Worm (Caenorhabditis elegans): ENCODE data around the gene C04E6.12.
A peak's percentile ranks its signal among the peaks of the same experiment; 100 is the strongest.

The C04E6.12 gene

DNA sequence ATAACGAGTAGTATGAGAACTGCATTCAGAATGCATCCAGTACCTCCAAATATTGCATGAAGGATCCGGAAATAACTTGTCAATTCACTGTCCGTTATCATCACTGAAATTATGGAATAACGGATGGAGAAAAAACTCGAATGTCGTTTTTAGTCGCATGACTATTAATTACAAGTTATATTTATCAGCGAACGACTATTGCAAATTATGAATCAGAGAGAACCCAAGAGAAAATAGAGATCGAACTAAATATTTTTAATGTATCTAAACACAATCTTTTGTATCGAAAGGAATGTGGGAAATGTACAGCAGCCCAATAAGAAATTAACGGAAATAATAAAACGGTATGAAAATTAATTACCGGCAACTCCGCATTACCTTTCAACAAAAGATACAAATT, 19.8 kb downstream of the C04E6.12 start, which contains the start of gene srd-16:
Gene srd-16 (minus strand): TSS at position 101 of the 400 bp plus-strand sequence.
- TF ChIP-seq M03D4.4 (tag; optimal IDR thresholded peaks at IDR 0.05) (no peak), drap-1 (GFP tag; optimal IDR thresholded peaks at IDR 0.05) (no peak), bed-3 (GFP tag; optimal IDR thresholded peaks at IDR 0.05) (no peak), sptf-1 (tag; optimal IDR thresholded peaks at IDR 0.05) (no peak)

DNA sequence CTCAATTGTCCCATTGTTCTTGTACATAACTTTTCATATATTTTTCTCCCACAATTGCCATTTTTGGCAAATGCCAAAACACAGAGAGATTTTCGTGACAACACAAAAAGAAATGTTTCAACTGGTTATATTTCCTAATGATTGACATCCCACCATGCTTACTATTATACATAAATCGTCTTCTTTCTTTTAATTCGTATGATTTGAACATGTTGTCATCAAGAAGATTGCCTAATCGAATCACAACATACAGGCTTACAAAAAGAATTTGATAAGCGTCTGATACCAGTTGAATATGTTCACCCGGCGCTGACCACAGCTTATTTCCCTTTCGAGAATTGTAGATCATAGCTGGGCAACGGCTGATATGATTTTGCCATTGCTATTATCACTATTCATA, 24.8 kb downstream of the C04E6.12 start, which contains the start of gene grd-9:
Gene grd-9 (plus strand): TSS at position 301 of the 400 bp plus-strand sequence.
- TF ChIP-seq sem-2 (GFP tag; optimal IDR thresholded peaks at IDR 0.05) = no peak
- TF ChIP-seq unc-120 (tag; optimal IDR thresholded peaks at IDR 0.05; ENCODE audit: poor library complexity, severe bottlenecking) = no peak
- no peak for TF ChIP-seq ceh-39 (tag; optimal IDR thresholded peaks at IDR 0.05)
- TF ChIP-seq blmp-1 (tag; optimal IDR thresholded peaks at IDR 0.05) = no peak
- no peak for TF ChIP-seq nhr-28 (tag; optimal IDR thresholded peaks at IDR 0.05)
- no peak for TF ChIP-seq zip-8 (tag; optimal IDR thresholded peaks at IDR 0.05)
- no peak for TF ChIP-seq pha-4 (tag; optimal IDR thresholded peaks at IDR 0.05)

DNA sequence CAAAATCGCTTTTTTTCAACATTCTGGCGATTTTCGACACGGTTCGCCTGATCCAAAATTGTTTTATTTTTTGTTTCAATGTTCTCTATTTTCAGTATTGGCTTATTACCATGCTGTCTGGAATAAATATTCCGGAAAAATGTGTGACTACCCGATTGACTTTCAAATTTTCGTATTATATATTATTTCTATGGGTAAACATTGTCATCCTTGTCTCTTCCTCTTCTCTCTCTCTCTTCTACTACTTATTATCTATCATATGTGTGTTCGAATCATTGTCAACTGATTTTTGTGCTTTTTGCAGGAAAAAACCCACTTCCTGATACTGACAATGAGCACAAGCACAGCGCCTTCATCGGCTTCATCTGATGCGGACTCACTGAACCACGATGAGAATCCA, 26.8 kb downstream of the C04E6.12 start, which contains the start of gene C04E6.7:
Gene C04E6.7 (plus strand): TSS at position 301 of the 400 bp plus-strand sequence.
- TF ChIP-seq drap-1 (GFP tag; optimal IDR thresholded peaks at IDR 0.05) (no peak), ceh-43 (GFP tag; optimal IDR thresholded peaks at IDR 0.05) (no peak), tbx-8 (GFP tag; optimal IDR thresholded peaks at IDR 0.05) (no peak), nhr-12 (tag; optimal IDR thresholded peaks at IDR 0.05) (no peak), cnd-1 (tag; optimal IDR thresholded peaks at IDR 0.05) (no peak), nhr-28 (tag; optimal IDR thresholded peaks at IDR 0.05) (no peak), sptf-1 (tag; optimal IDR thresholded peaks at IDR 0.05) (no peak), ham-2 (GFP tag; optimal IDR thresholded peaks at IDR 0.05) (no peak), hlh-1 (tag; optimal IDR thresholded peaks at IDR 0.05) (no peak), mls-2 (tag; optimal IDR thresholded peaks at IDR 0.05) (no peak), snpc-4 (tag; optimal IDR thresholded peaks at IDR 0.05) (no peak), bed-3 (GFP tag; optimal IDR thresholded peaks at IDR 0.05) (no peak), blmp-1 (tag; optimal IDR thresholded peaks at IDR 0.05) (no peak), zip-8 (tag; optimal IDR thresholded peaks at IDR 0.05) (no peak), lin-32 (GFP tag; optimal IDR thresholded peaks at IDR 0.05) (no peak), unc-39 (tag; optimal IDR thresholded peaks at IDR 0.05) (no peak)

DNA sequence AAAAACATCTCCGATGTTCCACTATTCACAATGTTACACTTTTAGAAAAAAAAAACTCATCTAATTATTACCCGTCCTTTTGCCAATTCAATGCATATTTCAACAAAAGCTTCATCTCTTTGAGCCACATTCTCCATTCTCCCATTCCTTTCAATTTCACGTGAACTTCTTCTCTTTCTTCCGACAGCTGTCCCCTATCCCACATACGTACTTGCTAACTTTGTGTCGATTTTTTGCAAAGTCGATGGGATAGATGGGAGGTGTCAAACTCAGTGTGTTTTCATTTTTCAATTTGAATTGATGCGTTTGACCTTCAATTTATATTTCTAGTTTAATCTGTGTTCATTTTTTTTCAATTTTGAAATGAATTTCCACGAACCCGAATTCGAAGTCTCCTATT, 28.6 kb downstream of the C04E6.12 start:
- TF ChIP-seq mab-5 (tag; optimal IDR thresholded peaks at IDR 0.05) (no peak), hlh-1 (tag; optimal IDR thresholded peaks at IDR 0.05) (peak; percentile 32)

DNA sequence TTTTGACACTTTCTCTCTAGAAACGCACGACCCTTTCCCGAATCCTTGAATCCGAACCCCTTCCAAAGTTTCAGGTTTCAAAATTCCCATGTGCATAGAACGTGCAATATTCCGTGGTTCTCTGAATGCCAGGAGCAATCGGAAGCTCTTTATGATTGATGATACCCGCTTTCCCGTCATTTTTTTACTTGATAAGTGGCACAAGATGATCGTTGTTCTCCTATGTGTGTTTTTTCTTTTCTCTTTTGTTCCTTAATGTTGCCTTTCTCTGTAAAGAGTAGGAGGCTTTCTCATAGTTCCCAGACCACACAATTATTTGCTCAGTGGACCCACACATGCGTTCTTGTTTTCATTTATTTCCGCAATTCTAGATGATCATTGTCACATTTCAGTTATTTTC, 31.0 kb downstream of the C04E6.12 start:
- no peak for TF ChIP-seq zip-8 (tag; optimal IDR thresholded peaks at IDR 0.05)
- no peak for TF ChIP-seq nhr-76 (tag; optimal IDR thresholded peaks at IDR 0.05)
- no peak for TF ChIP-seq tbx-8 (GFP tag; optimal IDR thresholded peaks at IDR 0.05)
- TF ChIP-seq ceh-83 (GFP tag; optimal IDR thresholded peaks at IDR 0.05) = no peak
- TF ChIP-seq mab-5 (tag; optimal IDR thresholded peaks at IDR 0.05) = no peak
- no peak for TF ChIP-seq cnd-1 (tag; optimal IDR thresholded peaks at IDR 0.05)
- TF ChIP-seq ceh-43 (GFP tag; optimal IDR thresholded peaks at IDR 0.05) = no peak
- no peak for TF ChIP-seq ham-2 (GFP tag; optimal IDR thresholded peaks at IDR 0.05)
- TF ChIP-seq drap-1 (GFP tag; optimal IDR thresholded peaks at IDR 0.05) = no peak
- no peak for TF ChIP-seq nhr-28 (tag; optimal IDR thresholded peaks at IDR 0.05)
- no peak for TF ChIP-seq nhr-12 (tag; optimal IDR thresholded peaks at IDR 0.05)
- no peak for TF ChIP-seq elt-3 (tag; optimal IDR thresholded peaks at IDR 0.05)
- no peak for TF ChIP-seq lsy-2 (tag; optimal IDR thresholded peaks at IDR 0.05)

DNA sequence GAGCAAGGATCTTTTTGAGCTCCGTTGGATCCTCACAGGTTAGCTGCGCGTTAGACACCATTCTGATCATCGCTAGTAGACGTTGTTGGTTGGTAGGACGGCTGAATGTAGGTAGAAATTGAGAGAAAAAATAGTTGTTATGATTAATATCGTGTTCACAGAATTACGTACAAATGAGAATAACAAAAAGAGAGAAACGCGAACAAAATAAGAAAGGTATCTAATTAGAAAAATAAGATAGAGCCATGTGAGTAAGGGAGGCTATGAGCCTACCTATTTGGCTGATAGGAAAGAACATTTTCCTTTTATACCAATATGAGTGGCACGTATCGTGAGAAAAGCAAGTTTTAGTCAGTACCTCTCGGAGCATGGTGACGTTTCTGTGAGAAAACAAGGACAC, 36.1 kb downstream of the C04E6.12 start, which contains the start of gene C04E6.8:
Gene C04E6.8 (minus strand): TSS at position 101 of the 400 bp plus-strand sequence.
- no peak for TF ChIP-seq bed-3 (GFP tag; optimal IDR thresholded peaks at IDR 0.05)
- TF ChIP-seq nhr-76 (tag; optimal IDR thresholded peaks at IDR 0.05) = no peak
- no peak for TF ChIP-seq elt-3 (tag; optimal IDR thresholded peaks at IDR 0.05)
- TF ChIP-seq M03D4.4 (tag; optimal IDR thresholded peaks at IDR 0.05) = no peak
- TF ChIP-seq elt-1 (tag; optimal IDR thresholded peaks at IDR 0.05; ENCODE audit: borderline replicate concordance, insufficient read depth) = no peak
- no peak for TF ChIP-seq hlh-1 (tag; optimal IDR thresholded peaks at IDR 0.05)
- no peak for TF ChIP-seq zip-8 (tag; optimal IDR thresholded peaks at IDR 0.05)
- TF ChIP-seq flh-1 (GFP tag; optimal IDR thresholded peaks at IDR 0.05) = no peak
- no peak for TF ChIP-seq snpc-4 (tag; optimal IDR thresholded peaks at IDR 0.05)
- TF ChIP-seq tbx-8 (GFP tag; optimal IDR thresholded peaks at IDR 0.05) = no peak
- TF ChIP-seq nhr-12 (tag; optimal IDR thresholded peaks at IDR 0.05) = no peak
- TF ChIP-seq ceh-39 (tag; optimal IDR thresholded peaks at IDR 0.05) = no peak
- TF ChIP-seq sptf-1 (tag; optimal IDR thresholded peaks at IDR 0.05) = no peak
